Fruit fly (Drosophila melanogaster): ENCODE measurements around the gene HisCl1.

Gene HisCl1

dm6 chr3R:11777058-11777457, 9.9 kb upstream of the HisCl1 start (continued):
- TF ChIP-seq Ets96B (tag; optimal IDR thresholded peaks at IDR 0.05) (no peak), Sox15 (GFP tag; optimal IDR thresholded peaks at IDR 0.05) (no peak), CG11762 (GFP tag; optimal IDR thresholded peaks at IDR 0.05; ENCODE audit: insufficient read depth) (no peak), CG4318 (GFP tag; optimal IDR thresholded peaks at IDR 0.05) (no peak), CG6808 (GFP tag; optimal IDR thresholded peaks at IDR 0.05) (no peak), CG15336 (GFP tag; IDR thresholded peaks at IDR 0.05) (no peak), salr (GFP tag; optimal IDR thresholded peaks at IDR 0.05) (peak in 1 of 2 experiments; percentile 9), Eip93F (GFP tag; optimal IDR thresholded peaks at IDR 0.05) (no peak), CG3919 (GFP tag; optimal IDR thresholded peaks at IDR 0.05) (no peak), Eip75B (GFP tag; optimal IDR thresholded peaks at IDR 0.05) (no peak), CG34406 (GFP tag; optimal IDR thresholded peaks at IDR 0.05) (no peak), CG8119 (GFP tag; IDR thresholded peaks at IDR 0.05) (no peak), CG8632 (GFP tag; optimal IDR thresholded peaks at IDR 0.05) (no peak), CG6854 (GFP tag; optimal IDR thresholded peaks at IDR 0.05) (no peak), CG11294 (GFP tag; IDR thresholded peaks at IDR 0.05) (no peak), CG16779 (tag; optimal IDR thresholded peaks at IDR 0.05) (no peak), cyc (GFP tag; optimal IDR thresholded peaks at IDR 0.05) (no peak), dsx (GFP tag; optimal IDR thresholded peaks at IDR 0.05; ENCODE audit: poor library complexity, severe bottlenecking) (peak; percentile 59), CG3032 (tag; optimal IDR thresholded peaks at IDR 0.05) (no peak), net (GFP tag; optimal IDR thresholded peaks at IDR 0.05) (no peak)

DNA sequence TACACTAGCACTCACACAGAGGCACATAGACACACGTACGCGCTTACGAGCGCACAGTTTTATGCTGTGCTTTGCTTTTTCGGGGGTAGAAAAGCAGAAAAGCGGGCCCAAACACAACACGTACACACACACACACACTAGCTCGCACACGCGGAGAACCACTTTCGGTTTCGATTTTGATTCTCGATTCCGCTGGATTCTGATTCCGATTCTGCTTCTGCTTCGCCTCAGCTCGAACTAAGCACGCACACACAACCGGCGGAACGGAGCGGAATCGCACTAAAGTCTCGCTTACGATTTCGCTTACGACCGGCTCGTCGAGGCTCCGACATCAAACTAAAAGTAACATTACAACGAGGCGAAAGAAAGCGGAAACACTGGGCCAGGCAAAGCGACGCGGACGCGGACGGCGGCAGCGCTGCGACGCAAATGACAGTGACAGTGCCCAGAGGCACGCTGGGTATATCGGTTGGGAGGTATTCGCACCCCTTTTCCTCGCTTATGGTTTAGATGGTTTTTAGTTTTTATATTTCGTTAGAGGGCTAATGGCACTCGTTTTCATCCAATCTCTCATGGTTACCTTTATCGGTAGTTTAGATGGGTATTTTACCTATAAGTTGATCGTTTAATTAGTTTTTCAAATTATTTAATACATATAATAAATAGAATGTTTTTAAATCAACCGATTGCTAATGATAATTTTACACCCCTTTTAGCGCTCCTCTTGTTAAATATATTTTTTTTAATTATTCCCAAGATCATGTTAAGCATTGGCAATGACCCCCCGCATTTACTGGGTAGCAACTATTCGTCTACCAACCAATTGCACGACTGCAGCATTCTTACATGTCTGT, 8.7 kb upstream of the HisCl1 start:
- TF ChIP-seq Lpt (GFP tag; optimal IDR thresholded peaks at IDR 0.05) (peak; percentile 48), Blimp-1 (GFP tag; optimal IDR thresholded peaks at IDR 0.05) (peak; percentile 99), CG11902 (GFP tag; optimal IDR thresholded peaks at IDR 0.05) (peak; percentile 47), dac (GFP tag; optimal IDR thresholded peaks at IDR 0.05) (peak; percentile 53), CG16779 (tag; optimal IDR thresholded peaks at IDR 0.05) (peak; percentile 12), vri (GFP tag; optimal IDR thresholded peaks at IDR 0.05) (no peak), CG9139 (GFP tag; optimal IDR thresholded peaks at IDR 0.05) (peak; percentile 63), CG10669 (GFP tag; optimal IDR thresholded peaks at IDR 0.05) (peak; percentile 7), Eip75B (GFP tag; optimal IDR thresholded peaks at IDR 0.05) (peak; percentile 69), CG11762 (GFP tag; optimal IDR thresholded peaks at IDR 0.05; ENCODE audit: insufficient read depth) (peak; percentile 58), net (GFP tag; optimal IDR thresholded peaks at IDR 0.05) (peak; percentile 25), lz (GFP tag; optimal IDR thresholded peaks at IDR 0.05) (peak; percentile 16), CG8319 (GFP tag; optimal IDR thresholded peaks at IDR 0.05) (peak; percentile 39), CG8119 (GFP tag; IDR thresholded peaks at IDR 0.05) (peak; percentile 48), fd59A (GFP tag; optimal IDR thresholded peaks at IDR 0.05) (peak; percentile 63), CG34406 (GFP tag; optimal IDR thresholded peaks at IDR 0.05) (peak; percentile 61), Met (GFP tag; optimal IDR thresholded peaks at IDR 0.05) (peak; percentile 54), svp (GFP tag) (peak; percentile 81), CG6808 (GFP tag; optimal IDR thresholded peaks at IDR 0.05) (peak; percentile 44), cyc (GFP tag; optimal IDR thresholded peaks at IDR 0.05) (peak; percentile 24), Ets21C (GFP tag; optimal IDR thresholded peaks at IDR 0.05) (no peak), Smox (GFP tag; optimal IDR thresholded peaks at IDR 0.05) (peak; percentile 38), CG3032 (tag; optimal IDR thresholded peaks at IDR 0.05) (peak; percentile 46), acj6 (GFP tag; optimal IDR thresholded peaks at IDR 0.05) (peak; percentile 71), CG15336 (GFP tag; IDR thresholded peaks at IDR 0.05) (peak; percentile 8; the same call in 1 of the 2 replicates), CG6792 (GFP tag; optimal IDR thresholded peaks at IDR 0.05) (peak; percentile 65), Sox14 (GFP tag; optimal IDR thresholded peaks at IDR 0.05) (peak; percentile 49), salr (GFP tag; optimal IDR thresholded peaks at IDR 0.05) (peak in 1 of 2 experiments; percentile 80), pdm3 (GFP tag; optimal IDR thresholded peaks at IDR 0.05) (peak; percentile 46), eg (GFP tag; IDR thresholded peaks at IDR 0.05) (peak; percentile 61), Eip93F (GFP tag; optimal IDR thresholded peaks at IDR 0.05) (peak; percentile 28), fkh (GFP tag; optimal IDR thresholded peaks at IDR 0.05) (no peak), Hr4 (GFP tag; optimal IDR thresholded peaks at IDR 0.05) (peak; percentile 67), Ets96B (tag; optimal IDR thresholded peaks at IDR 0.05) (peak; percentile 42), OdsH (GFP tag; optimal IDR thresholded peaks at IDR 0.05) (peak; percentile 78), CG11294 (GFP tag; IDR thresholded peaks at IDR 0.05) (no peak; the same call in 1 of the 2 replicates), Eip78C (GFP tag) (peak; percentile 85), CG3919 (GFP tag; optimal IDR thresholded peaks at IDR 0.05) (peak; percentile 65), Hr38 (GFP tag; optimal IDR thresholded peaks at IDR 0.05) (no peak), Hr39 (GFP tag; optimal IDR thresholded peaks at IDR 0.05) (peak; percentile 49), CG32006 (GFP tag; optimal IDR thresholded peaks at IDR 0.05) (peak; percentile 87)

Measured in whole organism, prepupa.